Fruit fly (Drosophila melanogaster): Measurements from ENCODE around the gene CG11444.

CG11444 gene

DNA sequence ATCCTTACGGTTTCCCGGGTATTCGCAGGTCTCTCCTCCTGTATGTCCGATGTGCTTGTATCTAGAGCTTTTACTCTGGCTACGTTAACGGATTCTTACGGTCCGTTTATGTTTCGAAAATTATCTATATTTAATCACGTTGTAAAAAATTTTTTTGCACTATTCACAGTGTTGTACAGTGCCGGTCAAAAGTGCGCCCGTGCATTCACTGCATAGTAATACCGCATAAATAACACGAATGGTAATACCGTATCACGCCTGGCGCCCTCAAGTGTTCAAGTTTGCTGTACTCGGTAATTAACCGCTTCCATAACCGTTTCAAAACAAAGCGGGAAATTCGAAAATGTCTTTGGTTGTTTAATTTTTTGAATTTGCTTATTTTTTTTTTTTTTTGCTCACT lies at the start of gene CG11444:
CG11444 (minus strand) TSS at position 400 of the 400 bp plus-strand sequence.
- TF ChIP-seq CG10543 (GFP tag; optimal IDR thresholded peaks at IDR 0.05) (no peak), HmgD (GFP tag; optimal IDR thresholded peaks at IDR 0.05) (peak; percentile 67), slbo (GFP tag; IDR thresholded peaks at IDR 0.05) (peak; percentile 60), Rx (GFP tag; IDR thresholded peaks at IDR 0.05) (no peak), Lhr (GFP tag; optimal IDR thresholded peaks at IDR 0.05) (peak; percentile 82), NFAT (GFP tag; IDR thresholded peaks at IDR 0.05) (peak; percentile 50; the same call in 1 of the 2 replicates), ems (GFP tag; optimal IDR thresholded peaks at IDR 0.05) (peak; percentile 48), CG13287 (GFP tag; IDR thresholded peaks at IDR 0.05; ENCODE audit: partially characterized antibody) (peak; percentile 66; the same call in 1 of the 2 replicates), CG18476 (GFP tag; optimal IDR thresholded peaks at IDR 0.05) (no peak), CG6854 (GFP tag; optimal IDR thresholded peaks at IDR 0.05) (no peak), CG14860 (GFP tag; IDR thresholded peaks at IDR 0.05; ENCODE audit: partially characterized antibody) (no peak), CG12155 (GFP tag; optimal IDR thresholded peaks at IDR 0.05) (peak; percentile 27), Dek (tag; optimal IDR thresholded peaks at IDR 0.05) (peak; percentile 15), az2 (GFP tag; optimal IDR thresholded peaks at IDR 0.05) (peak; percentile 1), bab2 (GFP tag; optimal IDR thresholded peaks at IDR 0.05) (peak; percentile 3), Bdp1 (GFP tag; optimal IDR thresholded peaks at IDR 0.05) (peak; percentile 33), zen (tag; optimal IDR thresholded peaks at IDR 0.05) (peak; percentile 44), CG14014 (GFP tag; IDR thresholded peaks at IDR 0.05) (peak; percentile 32; the same call in 1 of the 2 replicates), Antp (GFP tag; optimal IDR thresholded peaks at IDR 0.05) (peak; percentile 46), knrl (GFP tag; IDR thresholded peaks at IDR 0.05; ENCODE audit: partially characterized antibody) (peak; percentile 29; the same call in 1 of the 3 replicates), CG31224 (GFP tag; IDR thresholded peaks at IDR 0.05) (no peak), Mad (GFP tag; optimal IDR thresholded peaks at IDR 0.05) (peak; percentile 24), CG15514 (GFP tag; optimal IDR thresholded peaks at IDR 0.05) (peak; percentile 74), CG7357 (GFP tag; IDR thresholded peaks at IDR 0.05) (no peak), CG15269 (tag; optimal IDR thresholded peaks at IDR 0.05) (no peak), Taf1 (GFP tag; IDR thresholded peaks at IDR 0.05) (no peak), Ets65A (GFP tag) (peak; percentile 92), CG1233 (GFP tag; optimal IDR thresholded peaks at IDR 0.05) (no peak), Gsc (GFP tag; IDR thresholded peaks at IDR 0.05) (no peak), CG1647 (GFP tag; optimal IDR thresholded peaks at IDR 0.05) (peak; percentile 26), fu2 (GFP tag; optimal IDR thresholded peaks at IDR 0.05) (peak; percentile 42), CG17186 (GFP tag; optimal IDR thresholded peaks at IDR 0.05) (peak; percentile 45), Hr3 (GFP tag; optimal IDR thresholded peaks at IDR 0.05) (peak; percentile 4), CG11247 (GFP tag; IDR thresholded peaks at IDR 0.05) (peak; percentile 26; the same call in 1 of the 2 replicates), CG8944 (GFP tag; optimal IDR thresholded peaks at IDR 0.05) (peak; percentile 5), CG10654 (GFP tag; optimal IDR thresholded peaks at IDR 0.05) (no peak), CG17359 (tag; optimal IDR thresholded peaks at IDR 0.05) (peak; percentile 27), onecut (GFP tag; IDR thresholded peaks at IDR 0.05) (no peak), scrt (GFP tag; optimal IDR thresholded peaks at IDR 0.05) (no peak), vfl (GFP tag; optimal IDR thresholded peaks at IDR 0.05) (peak; percentile 50), CG13424 (tag; optimal IDR thresholded peaks at IDR 0.05) (peak; percentile 30), Atf-2 (GFP tag; optimal IDR thresholded peaks at IDR 0.05) (no peak), HLH54F (GFP tag; optimal IDR thresholded peaks at IDR 0.05) (peak; percentile 32), CG7786 (GFP tag; optimal IDR thresholded peaks at IDR 0.05) (peak; percentile 39), CG12391 (tag; optimal IDR thresholded peaks at IDR 0.05) (peak; percentile 47), CG2712 (tag; optimal IDR thresholded peaks at IDR 0.05) (peak; percentile 41), CG34422 (GFP tag; IDR thresholded peaks at IDR 0.05) (peak; percentile 59; the same call in 1 of the 3 replicates), Hand (GFP tag; optimal IDR thresholded peaks at IDR 0.05) (no peak), danr (GFP tag; IDR thresholded peaks at IDR 0.05) (no peak), Ptx1 (GFP tag; IDR thresholded peaks at IDR 0.05) (peak; percentile 25; the same call in 1 of the 2 replicates), B-H1 (GFP tag; IDR thresholded peaks at IDR 0.05) (no peak)

Data from whole organism, embryonic.